Worm (Caenorhabditis elegans) whole organism, mixed stage, embryonic: Measurements from ENCODE around the gene R107.9.

Source experiments
- M03D4.4 ChIP-seq: sonication (generic microtip); optimal IDR thresholded peaks from 2 replicates; lab custom pipeline; 2017; ENCODE audit warnings: mild to moderate bottlenecking, missing genetic modification characterization, missing compliant biosample characterization
- ceh-39 ChIP-seq: fragments of 150-350 bp; optimal IDR thresholded peaks from 2 replicates; lab custom pipeline; 2014; ENCODE audit warnings: missing biosample characterization, missing genetic modification characterization
- ceh-43 ChIP-seq: fragments of 200-800 bp; sonication (Bioruptor generic); optimal IDR thresholded peaks from 2 replicates; lab custom pipeline; 2018; ENCODE audit warnings: mild to moderate bottlenecking, missing genetic modification characterization, moderate library complexity, missing compliant biosample characterization
- ceh-83 ChIP-seq: fragments of 200-800 bp; sonication (Bioruptor generic); optimal IDR thresholded peaks from 2 replicates; lab custom pipeline; 2018; ENCODE audit warnings: mild to moderate bottlenecking, missing genetic modification characterization, missing compliant biosample characterization
- ces-1 ChIP-seq: fragments of 150-350 bp; optimal IDR thresholded peaks from 2 replicates; lab custom pipeline; 2014; ENCODE audit warnings: missing biosample characterization, missing genetic modification reagents, missing genetic modification characterization
- cnd-1 ChIP-seq: fragments of 200-800 bp; sonication (Bioruptor generic); optimal IDR thresholded peaks from 2 replicates; lab custom pipeline; 2018; ENCODE audit warnings: mild to moderate bottlenecking, missing genetic modification characterization, missing compliant biosample characterization
- drap-1 ChIP-seq: fragments of 200-800 bp; sonication (Bioruptor generic); optimal IDR thresholded peaks from 3 replicates; lab custom pipeline; 2018; ENCODE audit warnings: mild to moderate bottlenecking, missing genetic modification characterization, missing compliant biosample characterization
- elt-1 ChIP-seq: sonication (generic microtip); optimal IDR thresholded peaks from 2 replicates; lab custom pipeline; 2017; ENCODE audit warnings: missing genetic modification characterization, mild to moderate bottlenecking, missing compliant biosample characterization, antibody characterized with exemption, moderate library complexity, borderline replicate concordance; ENCODE audit not compliant: insufficient read depth
- elt-3 ChIP-seq: fragments of 150-350 bp; optimal IDR thresholded peaks from 2 replicates; lab custom pipeline; 2014; ENCODE audit warnings: missing biosample characterization, missing genetic modification characterization
- ham-2 ChIP-seq: fragments of 200-800 bp; sonication (Bioruptor generic); optimal IDR thresholded peaks from 2 replicates; lab custom pipeline; 2018; ENCODE audit warnings: mild to moderate bottlenecking, missing genetic modification characterization, missing compliant biosample characterization
- hlh-1 ChIP-seq: fragments of 150-350 bp; optimal IDR thresholded peaks from 2 replicates; lab custom pipeline; 2014; ENCODE audit warnings: missing biosample characterization, missing genetic modification reagents, missing genetic modification characterization
- lin-32 ChIP-seq: fragments of 200-800 bp; sonication (Bioruptor generic); optimal IDR thresholded peaks from 2 replicates; lab custom pipeline; 2018; ENCODE audit warnings: mild to moderate bottlenecking, missing genetic modification characterization, missing compliant biosample characterization
- mab-5 ChIP-seq: fragments of 150-350 bp; optimal IDR thresholded peaks from 2 replicates; lab custom pipeline; 2014; ENCODE audit warnings: missing biosample characterization, missing genetic modification characterization
- mep-1 ChIP-seq: fragments of 150-350 bp; optimal IDR thresholded peaks from 2 replicates; lab custom pipeline; 2017; ENCODE audit warnings: missing biosample characterization, missing genetic modification reagents, missing genetic modification characterization, inconsistent platforms
- mls-2 ChIP-seq: sonication (generic microtip); optimal IDR thresholded peaks from 2 replicates; lab custom pipeline; 2016; ENCODE audit warnings: mild to moderate bottlenecking, missing genetic modification characterization, moderate library complexity, missing compliant biosample characterization
- nhr-12 ChIP-seq: fragments of 150-350 bp; optimal IDR thresholded peaks from 2 replicates; lab custom pipeline; 2014; ENCODE audit warnings: missing biosample characterization, missing genetic modification characterization
- nhr-2 ChIP-seq: fragments of 150-350 bp; optimal IDR thresholded peaks from 2 replicates; lab custom pipeline; 2014; ENCODE audit warnings: missing biosample characterization, missing genetic modification characterization
- nhr-237 ChIP-seq: fragments of 150-350 bp; optimal IDR thresholded peaks from 2 replicates; lab custom pipeline; 2014; ENCODE audit warnings: missing biosample characterization, missing genetic modification characterization
- nhr-76 ChIP-seq: sonication (generic microtip); optimal IDR thresholded peaks from 2 replicates; lab custom pipeline; 2017; ENCODE audit warnings: missing biosample characterization, missing genetic modification characterization
- pha-4 ChIP-seq: fragments of 150-350 bp; optimal IDR thresholded peaks from 2 replicates; lab custom pipeline; 2018; ENCODE audit warnings: missing biosample characterization, missing genetic modification reagents, missing genetic modification characterization
- sem-2 ChIP-seq: fragments of 200-800 bp; sonication (Bioruptor generic); optimal IDR thresholded peaks from 2 replicates; lab custom pipeline; 2018; ENCODE audit warnings: mild to moderate bottlenecking, missing genetic modification characterization, missing compliant biosample characterization
- snpc-4 ChIP-seq: fragments of 150-350 bp; optimal IDR thresholded peaks from 2 replicates; lab custom pipeline; 2014; ENCODE audit warnings: missing biosample characterization, missing genetic modification characterization
- sptf-1 ChIP-seq: sonication (generic microtip); optimal IDR thresholded peaks from 2 replicates; lab custom pipeline; 2017; ENCODE audit warnings: mild to moderate bottlenecking, missing genetic modification characterization, moderate library complexity, missing compliant biosample characterization
- tbx-8 ChIP-seq: fragments of 200-800 bp; sonication (Bioruptor generic); optimal IDR thresholded peaks from 2 replicates; lab custom pipeline; 2018; ENCODE audit warnings: mild to moderate bottlenecking, missing genetic modification characterization, moderate library complexity, missing compliant biosample characterization
- unc-120 ChIP-seq: sonication (generic microtip); optimal IDR thresholded peaks from 2 replicates; lab custom pipeline; 2017; ENCODE audit warnings: missing genetic modification characterization, missing compliant biosample characterization; ENCODE audit not compliant: poor library complexity, severe bottlenecking
- unc-39 ChIP-seq: fragments of 150-350 bp; optimal IDR thresholded peaks from 2 replicates; lab custom pipeline; 2014; ENCODE audit warnings: missing biosample characterization, missing genetic modification characterization
- unc-62 ChIP-seq: fragments of 150-350 bp; optimal IDR thresholded peaks from 2 replicates; lab custom pipeline; 2014; ENCODE audit warnings: missing biosample characterization, missing genetic modification reagents, missing genetic modification characterization
- zip-8 ChIP-seq: fragments of 150-350 bp; optimal IDR thresholded peaks from 2 replicates; lab custom pipeline; 2014; ENCODE audit warnings: missing biosample characterization, missing genetic modification characterization
- ztf-11 ChIP-seq: fragments of 150-350 bp; optimal IDR thresholded peaks from 2 replicates; lab custom pipeline; 2014; ENCODE audit warnings: missing biosample characterization, missing genetic modification characterization

Gene R107.9

DNA sequence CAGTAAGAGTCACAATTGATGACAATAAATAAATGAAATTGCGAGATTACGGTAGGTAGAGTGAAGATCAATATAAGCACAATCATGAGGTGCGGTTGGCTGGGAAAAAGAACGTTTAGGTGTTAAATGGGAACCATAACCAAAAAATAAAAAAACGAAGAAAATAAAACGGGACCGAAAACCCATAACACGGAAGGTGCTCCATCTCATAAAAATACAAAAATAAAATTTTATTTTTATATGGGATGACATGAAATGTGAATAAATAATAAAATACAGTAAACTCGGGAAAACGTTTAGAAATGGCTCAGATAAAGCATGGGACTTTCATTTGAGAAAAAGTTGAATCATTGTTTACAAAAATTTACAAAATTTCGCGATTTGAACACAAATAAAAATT is 37.8 kb downstream of the R107.9 start, which contains the start of gene F02A9.7:
Gene F02A9.7, minus strand, starts transcription at position 101 of the 400 bp plus-strand sequence.
- no peak for TF ChIP-seq nhr-76
- TF ChIP-seq snpc-4, result no peak
- no peak for TF ChIP-seq elt-3 (tag; lab: Kevin White, UChicago)
- no peak for TF ChIP-seq pha-4 (tag; lab: Kevin White, UChicago)
- no peak for TF ChIP-seq sem-2 (GFP tag; lab: Kevin White, UChicago)
- no peak for TF ChIP-seq ham-2 (GFP tag; lab: Kevin White, UChicago)
- TF ChIP-seq drap-1, result no peak
- no peak for TF ChIP-seq cnd-1 (tag; lab: Kevin White, UChicago)
- no peak for TF ChIP-seq nhr-237 (tag; lab: Kevin White, UChicago)
- no peak for TF ChIP-seq mab-5
- no peak for TF ChIP-seq ceh-83
- no peak for TF ChIP-seq ceh-39 (tag; lab: Kevin White, UChicago)
- no peak for TF ChIP-seq ztf-11 (tag; lab: Kevin White, UChicago)
- TF ChIP-seq lin-32 (GFP tag; lab: Kevin White, UChicago), result no peak
- TF ChIP-seq unc-62 (GFP tag; lab: Kevin White, UChicago), result no peak
- no peak for TF ChIP-seq mep-1 (tag; lab: Kevin White, UChicago)
- TF ChIP-seq M03D4.4 (tag; lab: Kevin White, UChicago), result no peak

DNA sequence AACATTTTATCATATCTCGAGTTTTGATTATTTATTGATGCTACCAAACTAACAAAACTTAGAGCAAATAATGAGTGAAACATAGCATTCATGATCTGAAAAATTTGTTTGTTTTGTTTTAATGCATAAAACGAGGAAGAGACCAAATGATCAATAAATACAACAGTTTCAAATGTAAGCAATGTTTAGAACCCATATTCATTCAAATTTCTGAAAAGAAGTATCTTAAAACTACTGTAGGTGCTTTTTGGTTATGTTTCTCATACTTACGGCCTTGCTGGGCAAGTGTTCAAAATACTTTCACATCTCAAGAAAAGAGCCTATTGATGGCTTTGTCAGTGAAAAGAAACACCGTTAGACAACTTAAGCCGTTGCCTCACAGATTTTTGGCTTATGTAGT is 40.0 kb downstream of the R107.9 start, which contains the start of gene F02A9.1:
Gene F02A9.1, minus strand, starts transcription at position 101 of the 400 bp plus-strand sequence.
- no peak for TF ChIP-seq mab-5
- no peak for TF ChIP-seq ceh-39 (tag; lab: Kevin White, UChicago)
- no peak for TF ChIP-seq sptf-1
- TF ChIP-seq ham-2 (GFP tag; lab: Kevin White, UChicago), result no peak
- TF ChIP-seq mls-2 (tag; lab: Kevin White, UChicago), result no peak
- no peak for TF ChIP-seq snpc-4
- no peak for TF ChIP-seq unc-120 (tag; lab: Kevin White, UChicago)
- no peak for TF ChIP-seq nhr-76
- TF ChIP-seq ceh-83, result no peak
- TF ChIP-seq elt-3 (tag; lab: Kevin White, UChicago), result no peak
- no peak for TF ChIP-seq nhr-2
- no peak for TF ChIP-seq unc-39 (tag; lab: Kevin White, UChicago)
- TF ChIP-seq ztf-11 (tag; lab: Kevin White, UChicago), result no peak
- no peak for TF ChIP-seq elt-1 (tag; lab: Kevin White, UChicago)
- no peak for TF ChIP-seq nhr-12 (tag; lab: Kevin White, UChicago)
- no peak for TF ChIP-seq sem-2 (GFP tag; lab: Kevin White, UChicago)
- no peak for TF ChIP-seq ceh-43 (GFP tag; lab: Kevin White, UChicago)
- TF ChIP-seq, all 35 proteins: peak for 0

DNA sequence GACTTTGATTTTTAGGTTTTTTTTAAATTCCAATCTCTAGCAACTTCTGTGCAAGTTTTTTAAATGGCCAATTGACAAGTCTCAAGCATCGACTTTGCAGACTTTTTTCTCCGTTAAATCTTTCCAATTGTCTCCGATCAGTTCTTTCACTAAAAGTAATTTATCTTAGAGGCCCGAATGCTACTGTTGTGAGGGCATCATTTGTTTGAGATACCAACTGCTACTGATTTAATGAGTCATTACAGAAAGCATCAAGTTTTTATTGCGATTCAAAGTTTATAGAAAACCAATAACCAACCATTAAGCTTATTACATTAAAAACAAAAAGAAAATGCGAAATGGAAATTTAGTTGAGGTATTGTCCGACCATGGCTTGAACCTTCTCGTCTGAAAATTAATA is 42.4 kb downstream of the R107.9 start:
- TF ChIP-seq mls-2 (tag; lab: Kevin White, UChicago) (peak; percentile 2), nhr-76 (no peak)

DNA sequence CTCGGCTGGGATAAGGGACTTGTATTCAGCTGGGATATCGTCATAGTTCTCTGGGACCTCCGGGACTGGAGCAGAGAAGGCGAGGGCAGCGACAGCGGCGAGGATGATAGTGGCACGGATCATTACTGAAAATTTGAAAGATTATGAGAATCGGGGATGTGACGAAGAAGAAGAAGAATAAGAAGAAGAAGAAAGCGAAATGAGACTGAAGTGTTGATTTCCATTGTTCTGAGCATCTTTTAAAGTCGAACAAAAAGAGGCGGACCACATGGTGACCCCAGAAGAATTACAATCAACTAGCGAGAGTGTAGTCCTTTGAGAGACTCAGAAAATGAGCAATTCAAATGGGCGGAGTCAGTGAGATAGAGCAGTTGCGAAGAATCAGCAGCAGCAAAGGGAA is 43.3 kb downstream of the R107.9 start, which contains the start of gene far-1:
Gene far-1, minus strand, starts transcription at position 125 of the 400 bp plus-strand sequence.
- TF ChIP-seq drap-1, result no peak
- peak; percentile 63 for TF ChIP-seq unc-120 (tag; lab: Kevin White, UChicago)
- no peak for TF ChIP-seq ces-1 (GFP tag; lab: Kevin White, UChicago)
- peak; percentile 57 for TF ChIP-seq hlh-1 (tag; lab: Kevin White, UChicago)
- TF ChIP-seq nhr-76, result no peak
- TF ChIP-seq unc-62 (GFP tag; lab: Kevin White, UChicago), result peak; percentile 58
- peak; percentile 8 for TF ChIP-seq M03D4.4 (tag; lab: Kevin White, UChicago)

DNA sequence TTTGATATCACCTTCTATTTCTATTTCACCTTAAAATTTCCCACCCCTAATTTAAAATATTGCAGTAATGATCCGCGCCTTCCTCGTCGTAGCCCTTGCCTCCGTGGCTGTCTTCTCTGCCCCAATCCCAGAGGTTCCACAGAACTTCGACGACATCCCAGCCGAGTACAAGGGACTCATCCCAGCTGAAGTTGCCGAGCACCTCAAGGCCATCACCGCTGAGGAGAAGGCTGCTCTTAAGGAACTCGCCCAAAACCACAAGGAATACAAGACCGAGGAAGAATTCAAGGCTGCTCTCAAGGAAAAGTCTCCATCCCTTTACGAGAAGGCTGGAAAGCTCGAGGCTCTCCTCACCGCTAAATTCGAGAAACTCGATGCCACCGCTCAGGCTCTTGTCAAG is 44.0 kb downstream of the R107.9 start, which contains the start of gene far-2:
Gene far-2, plus strand, starts transcription at position 66 of the 400 bp plus-strand sequence.
- no peak for TF ChIP-seq drap-1
- no peak for TF ChIP-seq tbx-8 (GFP tag; lab: Kevin White, UChicago)
- no peak for TF ChIP-seq elt-1 (tag; lab: Kevin White, UChicago)
- TF ChIP-seq ceh-43 (GFP tag; lab: Kevin White, UChicago), result no peak
- no peak for TF ChIP-seq ham-2 (GFP tag; lab: Kevin White, UChicago)
- no peak for TF ChIP-seq zip-8 (tag; lab: Kevin White, UChicago)
- TF ChIP-seq elt-3 (tag; lab: Kevin White, UChicago), result no peak
- no peak for TF ChIP-seq ceh-39 (tag; lab: Kevin White, UChicago)
- no peak for TF ChIP-seq nhr-76
